Worm (Caenorhabditis elegans): ENCODE measurements around the gene rpac-40.

The rpac-40 gene

ce11 chrV:4199185-4199584 lies at the start of gene rpac-40:
Gene rpac-40 (plus strand): TSS chrV:4199485.
- no peak for TF ChIP-seq elt-1 (tag; optimal IDR thresholded peaks at IDR 0.05)
- TF ChIP-seq fkh-2 (tag; optimal IDR thresholded peaks at IDR 0.05): no peak
- no peak for TF ChIP-seq lin-39 (tag; optimal IDR thresholded peaks at IDR 0.05)
- no peak for TF ChIP-seq nfya-1 (tag; optimal IDR thresholded peaks at IDR 0.05; ENCODE audit: insufficient read depth)
- TF ChIP-seq mml-1 (tag; optimal IDR thresholded peaks at IDR 0.05): no peak
- no peak for TF ChIP-seq ceh-82 (tag; optimal IDR thresholded peaks at IDR 0.05)
- TF ChIP-seq ama-1 (optimal IDR thresholded peaks at IDR 0.05): no peak

- TF ChIP-seq R02D3.7 (tag; optimal IDR thresholded peaks at IDR 0.05) (no peak), lin-15B (tag; optimal IDR thresholded peaks at IDR 0.05) (no peak), tbx-2 (tag; optimal IDR thresholded peaks at IDR 0.05) (no peak), mml-1 (tag; optimal IDR thresholded peaks at IDR 0.05) (no peak), nhr-76 (tag; optimal IDR thresholded peaks at IDR 0.05) (no peak), aly-2 (tag; optimal IDR thresholded peaks at IDR 0.05) (no peak), mdl-1 (tag; optimal IDR thresholded peaks at IDR 0.05) (no peak), ceh-28 (tag; optimal IDR thresholded peaks at IDR 0.05) (no peak), ama-1 (optimal IDR thresholded peaks at IDR 0.05) (no peak)
These were observed 47.9 kb upstream of the rpac-40 start for ce11 chrV:4151400-4151799.

- TF ChIP-seq nfya-1 (tag; optimal IDR thresholded peaks at IDR 0.05; ENCODE audit: insufficient read depth): no peak
- no peak for TF ChIP-seq elt-3 (tag; optimal IDR thresholded peaks at IDR 0.05)
- TF ChIP-seq ceh-28 (tag; optimal IDR thresholded peaks at IDR 0.05): no peak
- no peak for TF ChIP-seq R02D3.7 (tag; optimal IDR thresholded peaks at IDR 0.05)
- no peak for TF ChIP-seq aly-2 (tag; optimal IDR thresholded peaks at IDR 0.05)
- no peak for TF ChIP-seq ZK546.5 (tag; optimal IDR thresholded peaks at IDR 0.05)
- TF ChIP-seq pqm-1 (tag; optimal IDR thresholded peaks at IDR 0.05): no peak
- TF ChIP-seq nhr-67 (tag; optimal IDR thresholded peaks at IDR 0.05): no peak
- no peak for TF ChIP-seq ceh-16 (tag; optimal IDR thresholded peaks at IDR 0.05)
- TF ChIP-seq nhr-23 (tag; optimal IDR thresholded peaks at IDR 0.05): no peak
- no peak for TF ChIP-seq unc-39 (tag; optimal IDR thresholded peaks at IDR 0.05)
- TF ChIP-seq zag-1 (tag; optimal IDR thresholded peaks at IDR 0.05): no peak
These were observed 47.1 kb upstream of the rpac-40 start, which contains the start of gene Y45G5AM.6 for ce11 chrV:4152200-4152599. Gene Y45G5AM.6 (minus strand): TSS chrV:4152300.

ce11 chrV:4157291-4157690 lies 42.0 kb upstream of the rpac-40 start:
- TF ChIP-seq daf-12 (tag; optimal IDR thresholded peaks at IDR 0.05): no peak
- TF ChIP-seq elt-2 (tag; optimal IDR thresholded peaks at IDR 0.05): peak; percentile 16
- TF ChIP-seq unc-39 (tag; optimal IDR thresholded peaks at IDR 0.05): no peak
- TF ChIP-seq hmg-11 (tag; optimal IDR thresholded peaks at IDR 0.05): no peak
- TF ChIP-seq egl-27 (tag; optimal IDR thresholded peaks at IDR 0.05): no peak
- no peak for TF ChIP-seq nhr-237 (tag; optimal IDR thresholded peaks at IDR 0.05)
- TF ChIP-seq nfya-1 (tag; optimal IDR thresholded peaks at IDR 0.05; ENCODE audit: insufficient read depth): peak; percentile 12
- no peak for TF ChIP-seq skn-1 (tag; optimal IDR thresholded peaks at IDR 0.05)

ce11 chrV:4160086-4160485 lies 39.2 kb upstream of the rpac-40 start, which contains the start of gene Y45G5AM.5:
Gene Y45G5AM.5 (plus strand): TSS chrV:4160386.
- no peak for TF ChIP-seq skn-1 (tag; optimal IDR thresholded peaks at IDR 0.05)
- TF ChIP-seq elt-1 (tag; optimal IDR thresholded peaks at IDR 0.05): no peak
- TF ChIP-seq daf-12 (tag; optimal IDR thresholded peaks at IDR 0.05): no peak
- no peak for TF ChIP-seq ZK546.5 (tag; optimal IDR thresholded peaks at IDR 0.05)
- no peak for TF ChIP-seq nhr-28 (tag; optimal IDR thresholded peaks at IDR 0.05)
- no peak for TF ChIP-seq aly-2 (tag; optimal IDR thresholded peaks at IDR 0.05)
- TF ChIP-seq nhr-23 (tag; optimal IDR thresholded peaks at IDR 0.05): no peak
- TF ChIP-seq nhr-77 (tag; optimal IDR thresholded peaks at IDR 0.05): no peak
- no peak for TF ChIP-seq pqm-1 (tag; optimal IDR thresholded peaks at IDR 0.05)
- TF ChIP-seq ceh-16 (tag; optimal IDR thresholded peaks at IDR 0.05): no peak
- TF ChIP-seq unc-62 (GFP tag; optimal IDR thresholded peaks at IDR 0.05): no peak
- TF ChIP-seq ceh-28 (tag; optimal IDR thresholded peaks at IDR 0.05): no peak
- TF ChIP-seq nhr-76 (tag; optimal IDR thresholded peaks at IDR 0.05): no peak
- TF ChIP-seq tbx-2 (tag; optimal IDR thresholded peaks at IDR 0.05): no peak
- no peak for TF ChIP-seq ztf-11 (tag; optimal IDR thresholded peaks at IDR 0.05)
- TF ChIP-seq lin-39 (tag; optimal IDR thresholded peaks at IDR 0.05): no peak
- no peak for TF ChIP-seq mdl-1 (tag; optimal IDR thresholded peaks at IDR 0.05)
- TF ChIP-seq eor-1 (tag; optimal IDR thresholded peaks at IDR 0.05): no peak
- TF ChIP-seq ztf-4 (tag; optimal IDR thresholded peaks at IDR 0.05): no peak
